Worm (Caenorhabditis elegans) whole organism, young adult: Measurements from ENCODE around the gene gcy-19.

Source experiments
- B0019.2 ChIP-seq: fragments of 200-800 bp; sonication (Bioruptor generic); conservative IDR thresholded peaks from 2 replicates; pipeline ENCODE4 v1.3.6; 2022; ENCODE audit warnings: missing genetic modification reagents, missing genetic modification characterization, missing compliant biosample characterization
- B0035.1 ChIP-seq: sonication (generic microtip); optimal IDR thresholded peaks from 2 replicates; lab custom pipeline; 2016; ENCODE audit warnings: missing genetic modification characterization, mild to moderate bottlenecking, missing compliant biosample characterization, missing genotype, missing genetic modification reagents
- B0336.3 ChIP-seq: fragments of 200-800 bp; sonication (Bioruptor generic); IDR thresholded peaks from 2 replicates; pipeline ENCODE4 v1.3.6; 2022; ENCODE audit warnings: missing genetic modification characterization, missing compliant biosample characterization
- F23B12.7 ChIP-seq: sonication (generic microtip); optimal IDR thresholded peaks from 2 replicates; lab custom pipeline; 2017; ENCODE audit warnings: missing genetic modification characterization, mild to moderate bottlenecking, missing compliant biosample characterization, antibody characterized with exemption, moderate library complexity; ENCODE audit not compliant: insufficient read depth
- F52B5.7 ChIP-seq: sonication (generic microtip); optimal IDR thresholded peaks from 2 replicates; lab custom pipeline; 2016; ENCODE audit warnings: mild to moderate bottlenecking, missing genetic modification characterization, missing compliant biosample characterization
- F57C9.4 ChIP-seq: sonication (generic microtip); optimal IDR thresholded peaks from 2 replicates; lab custom pipeline; 2017; ENCODE audit warnings: mild to moderate bottlenecking, missing genetic modification characterization, missing compliant biosample characterization
- K12H6.12 ChIP-seq: fragments of 200-800 bp; sonication (Bioruptor generic); optimal IDR thresholded peaks from 2 replicates; lab custom pipeline; 2018; ENCODE audit warnings: mild to moderate bottlenecking, missing genetic modification characterization, missing compliant biosample characterization
- attf-6 ChIP-seq: fragments of 200-800 bp; sonication (Bioruptor generic); IDR thresholded peaks from 2 replicates; pipeline ENCODE4 v1.3.6; 2022; ENCODE audit warnings: missing genetic modification reagents, missing genetic modification characterization, missing compliant biosample characterization
- cebp-1 ChIP-seq, 2 experiments: fragments of 200-800 bp in 1 of 2; sonication (Bioruptor generic) in 1 of 2; sonication (generic microtip) in 1 of 2; IDR thresholded peaks in 1 of 2; optimal IDR thresholded peaks in 1 of 2; 2 replicates each; pipeline versions ENCODE4 v1.3.6 to Lab custom; 2017 to 2022; ENCODE audit warnings: missing compliant biosample characterization in 2 of 2, missing genetic modification characterization in 2 of 2, mild to moderate bottlenecking in 1 of 2, missing genetic modification reagents in 1 of 2, moderate library complexity in 1 of 2
- cebp-2 ChIP-seq: fragments of 200-800 bp; sonication (Bioruptor generic); IDR thresholded peaks from 2 replicates; pipeline ENCODE4 v1.3.6; 2022; ENCODE audit warnings: missing genetic modification characterization, missing compliant biosample characterization
- ceh-27 ChIP-seq: fragments of 200-800 bp; sonication (Bioruptor generic); optimal IDR thresholded peaks from 2 replicates; lab custom pipeline; 2018; ENCODE audit warnings: mild to moderate bottlenecking, missing genetic modification characterization, moderate library complexity, missing compliant biosample characterization
- chd-7 ChIP-seq: sonication (generic microtip); optimal IDR thresholded peaks from 2 replicates; lab custom pipeline; 2016; ENCODE audit warnings: mild to moderate bottlenecking, missing genetic modification characterization, moderate library complexity, missing compliant biosample characterization
- efl-1 ChIP-seq: fragments of 150-350 bp; optimal IDR thresholded peaks from 2 replicates; lab custom pipeline; 2014; ENCODE audit warnings: missing biosample characterization, missing genetic modification reagents, missing genetic modification characterization
- ekl-4 ChIP-seq: fragments of 200-800 bp; sonication (Bioruptor generic); IDR thresholded peaks from 2 replicates; pipeline ENCODE4 v1.3.6; 2022; ENCODE audit warnings: missing genetic modification reagents, missing genetic modification characterization, missing compliant biosample characterization
- fkh-3 ChIP-seq: sonication (generic microtip); optimal IDR thresholded peaks from 2 replicates; lab custom pipeline; 2016; ENCODE audit warnings: mild to moderate bottlenecking, missing genetic modification characterization, missing compliant biosample characterization
- hlh-12 ChIP-seq: sonication (generic microtip); optimal IDR thresholded peaks from 2 replicates; lab custom pipeline; 2016; ENCODE audit warnings: missing genetic modification characterization, missing compliant biosample characterization
- hlh-26 ChIP-seq: fragments of 200-800 bp; sonication (Bioruptor generic); conservative IDR thresholded peaks from 2 replicates; pipeline ENCODE4 v1.3.6; 2022; ENCODE audit warnings: missing genetic modification reagents, missing genetic modification characterization, missing compliant biosample characterization
- hmg-1.2 ChIP-seq: fragments of 200-800 bp; sonication (Bioruptor generic); IDR thresholded peaks from 2 replicates; pipeline ENCODE4 v1.3.6; 2022; ENCODE audit warnings: missing genetic modification reagents, missing genetic modification characterization, missing compliant biosample characterization
- hsf-1 ChIP-seq: fragments of 200-800 bp; sonication (Bioruptor generic); IDR thresholded peaks from 2 replicates; pipeline ENCODE4 v1.3.6; 2022; ENCODE audit warnings: missing genetic modification reagents, missing genetic modification characterization, missing compliant biosample characterization
- let-607 ChIP-seq, 2 experiments: fragments of 200-800 bp in 1 of 2; sonication (Bioruptor generic) in 1 of 2; sonication (generic microtip) in 1 of 2; optimal IDR thresholded peaks; 2 replicates each; lab custom pipeline; 2016 to 2018; ENCODE audit warnings: mild to moderate bottlenecking in 2 of 2, missing compliant biosample characterization in 2 of 2, missing genetic modification characterization in 2 of 2, moderate library complexity in 2 of 2, missing genotype in 1 of 2
- lin-26 ChIP-seq: fragments of 200-800 bp; sonication (Bioruptor generic); IDR thresholded peaks from 2 replicates; pipeline ENCODE4 v1.3.6; 2022; ENCODE audit warnings: missing genetic modification reagents, missing genetic modification characterization, missing compliant biosample characterization
- lin-40 ChIP-seq: sonication (generic microtip); optimal IDR thresholded peaks from 2 replicates; lab custom pipeline; 2016; ENCODE audit warnings: missing genetic modification characterization, mild to moderate bottlenecking, missing compliant biosample characterization, missing genotype, missing genetic modification reagents
- lsl-1 ChIP-seq: fragments of 200-800 bp; sonication (Bioruptor generic); optimal IDR thresholded peaks from 2 replicates; lab custom pipeline; 2018; ENCODE audit warnings: mild to moderate bottlenecking, missing genetic modification characterization, moderate library complexity, missing compliant biosample characterization
- lsy-27 ChIP-seq: sonication (generic microtip); optimal IDR thresholded peaks from 2 replicates; lab custom pipeline; 2017; ENCODE audit warnings: missing genetic modification characterization, mild to moderate bottlenecking, missing compliant biosample characterization, antibody characterized with exemption, missing genotype, borderline replicate concordance; ENCODE audit not compliant: insufficient read depth
- mcd-1 ChIP-seq: fragments of 200-800 bp; sonication (Bioruptor generic); IDR thresholded peaks from 2 replicates; pipeline ENCODE4 v1.3.6; 2022; ENCODE audit warnings: missing genetic modification reagents, missing genetic modification characterization, missing compliant biosample characterization
- nfyb-1 ChIP-seq: fragments of 200-800 bp; sonication (Bioruptor generic); IDR thresholded peaks from 2 replicates; pipeline ENCODE4 v1.3.6; 2022; ENCODE audit warnings: missing genetic modification reagents, missing genetic modification characterization, missing compliant biosample characterization
- nhr-80 ChIP-seq: sonication (generic microtip); optimal IDR thresholded peaks from 2 replicates; lab custom pipeline; 2016; ENCODE audit warnings: missing genetic modification characterization, missing compliant biosample characterization
- nhr-90 ChIP-seq: sonication (generic microtip); optimal IDR thresholded peaks from 2 replicates; lab custom pipeline; 2016; ENCODE audit warnings: missing genotype, mild to moderate bottlenecking, missing genetic modification characterization, missing compliant biosample characterization
- pbrm-1 ChIP-seq: fragments of 200-800 bp; sonication (Bioruptor generic); IDR thresholded peaks from 2 replicates; pipeline ENCODE4 v1.3.6; 2022; ENCODE audit warnings: missing genetic modification reagents, missing genetic modification characterization, missing compliant biosample characterization
- rec-8 ChIP-seq, 2 experiments: sonication (generic microtip); optimal IDR thresholded peaks; 2 replicates each; lab custom pipeline; 2016; ENCODE audit warnings: mild to moderate bottlenecking in 2 of 2, missing genetic modification characterization in 2 of 2, missing genetic modification reagents in 2 of 2, missing genotype in 2 of 2, missing biosample characterization in 1 of 2, missing compliant biosample characterization in 1 of 2, moderate library complexity in 1 of 2
- snpc-4 ChIP-seq, 5 experiments: fragments of 150-350 bp in 1 of 5; sonication (generic microtip) in 4 of 5; optimal IDR thresholded peaks; 2 replicates each; lab custom pipeline; 2014 to 2018; ENCODE audit warnings: missing genetic modification characterization in 5 of 5, missing biosample characterization in 3 of 5, antibody characterized with exemption in 2 of 5, mild to moderate bottlenecking in 2 of 5, missing compliant biosample characterization in 2 of 5, missing genotype in 2 of 5, moderate library complexity in 2 of 5, missing genetic modification reagents in 1 of 5
- zfh-2 ChIP-seq: fragments of 200-800 bp; sonication (Bioruptor generic); conservative IDR thresholded peaks from 2 replicates; pipeline ENCODE4 v1.3.6; 2022; ENCODE audit warnings: missing genetic modification reagents, missing genetic modification characterization, missing compliant biosample characterization
- ztf-25 ChIP-seq: fragments of 200-800 bp; sonication (Bioruptor generic); IDR thresholded peaks from 2 replicates; pipeline ENCODE4 v1.3.6; 2022; ENCODE audit warnings: missing genetic modification reagents, missing genetic modification characterization, missing compliant biosample characterization
- ztf-28 ChIP-seq: fragments of 200-800 bp; sonication (Bioruptor generic); IDR thresholded peaks from 2 replicates; pipeline ENCODE4 v1.3.6; 2022; ENCODE audit warnings: missing genetic modification reagents, missing genetic modification characterization, missing compliant biosample characterization

Gene gcy-19

ce11 chrII:3259254-3259653 lies at the start of gene gcy-19:
gcy-19 (minus strand) TSS chrII:3259354.
- TF ChIP-seq rec-8 (tag; optimal IDR thresholded peaks at IDR 0.05; lab: Kevin White, UChicago) (no peak), lin-26 (GFP tag; lab: Robert Waterston, UW) (no peak), hlh-26 (GFP tag; lab: Robert Waterston, UW) (no peak), nhr-90 (tag; lab: Kevin White, UChicago) (no peak), snpc-4 (GFP tag; optimal IDR thresholded peaks at IDR 0.05; lab: Kevin White, UChicago) (no peak), snpc-4 (tag; optimal IDR thresholded peaks at IDR 0.05; lab: Kevin White, UChicago) (no peak), mcd-1 (GFP tag; lab: Robert Waterston, UW) (no peak), ceh-27 (GFP tag; lab: Kevin White, UChicago) (no peak), hsf-1 (no peak), chd-7 (tag; lab: Kevin White, UChicago) (no peak), F52B5.7 (tag; lab: Kevin White, UChicago) (no peak), B0035.1 (no peak)

- TF ChIP-seq hmg-1.2 (GFP tag; lab: Robert Waterston, UW) (0 out of 2 replicates have a peak, but pooled peaks have one; percentile 19), fkh-3 (tag; lab: Kevin White, UChicago) (no peak), ztf-28 (GFP tag; lab: Robert Waterston, UW) (no peak), nhr-80 (tag; lab: Kevin White, UChicago) (peak; percentile 47), cebp-2 (no peak), zfh-2 (GFP tag; lab: Robert Waterston, UW) (no peak), B0019.2 (no peak), lsy-27 (tag; lab: Kevin White, UChicago) (no peak), F57C9.4 (tag; lab: Kevin White, UChicago) (no peak), lin-40 (tag; lab: Kevin White, UChicago) (no peak), nfyb-1 (0 out of 2 replicates have a peak, but pooled peaks have one; percentile 33), F23B12.7 (peak; percentile 53), K12H6.12 (tag; lab: Kevin White, UChicago) (no peak), attf-6 (GFP tag; lab: Robert Waterston, UW) (no peak), cebp-1 (GFP tag; IDR thresholded peaks at IDR 0.05; lab: Robert Waterston, UW) (no peak), cebp-1 (tag; optimal IDR thresholded peaks at IDR 0.05; lab: Kevin White, UChicago) (peak; percentile 42), let-607 (tag; optimal IDR thresholded peaks at IDR 0.05; lab: Kevin White, UChicago) (no peak), B0336.3 (GFP tag; lab: Robert Waterston, UW) (no peak), pbrm-1 (GFP tag; lab: Robert Waterston, UW) (0 out of 2 replicates have a peak, but pooled peaks have one; percentile 35), hlh-12 (tag; lab: Kevin White, UChicago) (no peak), lsl-1 (GFP tag; lab: Kevin White, UChicago) (no peak), snpc-4 (GFP tag; optimal IDR thresholded peaks at IDR 0.05; lab: Kevin White, UChicago) (no peak), snpc-4 (tag; optimal IDR thresholded peaks at IDR 0.05; lab: Kevin White, UChicago) (no peak), ztf-25 (no peak)
Observed at ce11 chrII:3303582-3303981, 44.4 kb upstream of the gcy-19 start.

- TF ChIP-seq B0336.3 (GFP tag; lab: Robert Waterston, UW) = no peak
- TF ChIP-seq ekl-4 = no peak
- TF ChIP-seq efl-1 = no peak
Observed at ce11 chrII:3299457-3299856, 40.3 kb upstream of the gcy-19 start, which contains the start of gene btb-22. btb-22 (plus strand) TSS chrII:3299757.
